Worm (Caenorhabditis elegans) whole organism, mixed stage, embryonic: ENCODE measurements around the gene T22B2.1.

Experiments used
- M03D4.4 ChIP-seq: sonication (generic microtip); optimal IDR thresholded peaks from 2 replicates; lab custom pipeline; 2017; ENCODE audit warnings: mild to moderate bottlenecking, missing genetic modification characterization, missing compliant biosample characterization
- bed-3 ChIP-seq: fragments of 200-800 bp; sonication (Bioruptor generic); optimal IDR thresholded peaks from 3 replicates; lab custom pipeline; 2018; ENCODE audit warnings: mild to moderate bottlenecking, missing genetic modification characterization, moderate library complexity, missing compliant biosample characterization
- blmp-1 ChIP-seq: fragments of 150-350 bp; optimal IDR thresholded peaks from 2 replicates; lab custom pipeline; 2014; ENCODE audit warnings: missing biosample characterization, missing genetic modification characterization
- ceh-39 ChIP-seq: fragments of 150-350 bp; optimal IDR thresholded peaks from 2 replicates; lab custom pipeline; 2014; ENCODE audit warnings: missing biosample characterization, missing genetic modification characterization
- ceh-43 ChIP-seq: fragments of 200-800 bp; sonication (Bioruptor generic); optimal IDR thresholded peaks from 2 replicates; lab custom pipeline; 2018; ENCODE audit warnings: mild to moderate bottlenecking, missing genetic modification characterization, moderate library complexity, missing compliant biosample characterization
- ces-1 ChIP-seq: fragments of 150-350 bp; optimal IDR thresholded peaks from 2 replicates; lab custom pipeline; 2014; ENCODE audit warnings: missing biosample characterization, missing genetic modification reagents, missing genetic modification characterization
- drap-1 ChIP-seq: fragments of 200-800 bp; sonication (Bioruptor generic); optimal IDR thresholded peaks from 3 replicates; lab custom pipeline; 2018; ENCODE audit warnings: mild to moderate bottlenecking, missing genetic modification characterization, missing compliant biosample characterization
- elt-1 ChIP-seq: sonication (generic microtip); optimal IDR thresholded peaks from 2 replicates; lab custom pipeline; 2017; ENCODE audit warnings: missing genetic modification characterization, mild to moderate bottlenecking, missing compliant biosample characterization, antibody characterized with exemption, moderate library complexity, borderline replicate concordance; ENCODE audit not compliant: insufficient read depth
- elt-3 ChIP-seq: fragments of 150-350 bp; optimal IDR thresholded peaks from 2 replicates; lab custom pipeline; 2014; ENCODE audit warnings: missing biosample characterization, missing genetic modification characterization
- flh-1 ChIP-seq: fragments of 200-800 bp; sonication (Bioruptor generic); optimal IDR thresholded peaks from 2 replicates; lab custom pipeline; 2018; ENCODE audit warnings: mild to moderate bottlenecking, missing genetic modification characterization, moderate library complexity, missing compliant biosample characterization
- ham-2 ChIP-seq: fragments of 200-800 bp; sonication (Bioruptor generic); optimal IDR thresholded peaks from 2 replicates; lab custom pipeline; 2018; ENCODE audit warnings: mild to moderate bottlenecking, missing genetic modification characterization, missing compliant biosample characterization
- hlh-1 ChIP-seq: fragments of 150-350 bp; optimal IDR thresholded peaks from 2 replicates; lab custom pipeline; 2014; ENCODE audit warnings: missing biosample characterization, missing genetic modification reagents, missing genetic modification characterization
- lin-13 ChIP-seq: fragments of 150-350 bp; optimal IDR thresholded peaks from 2 replicates; lab custom pipeline; 2014; ENCODE audit warnings: missing biosample characterization, missing genetic modification characterization
- lin-32 ChIP-seq: fragments of 200-800 bp; sonication (Bioruptor generic); optimal IDR thresholded peaks from 2 replicates; lab custom pipeline; 2018; ENCODE audit warnings: mild to moderate bottlenecking, missing genetic modification characterization, missing compliant biosample characterization
- lsy-2 ChIP-seq: fragments of 150-350 bp; optimal IDR thresholded peaks from 2 replicates; lab custom pipeline; 2014; ENCODE audit warnings: missing biosample characterization, missing genetic modification characterization
- mep-1 ChIP-seq: fragments of 150-350 bp; optimal IDR thresholded peaks from 2 replicates; lab custom pipeline; 2017; ENCODE audit warnings: missing biosample characterization, missing genetic modification reagents, missing genetic modification characterization, inconsistent platforms
- mls-2 ChIP-seq: sonication (generic microtip); optimal IDR thresholded peaks from 2 replicates; lab custom pipeline; 2016; ENCODE audit warnings: mild to moderate bottlenecking, missing genetic modification characterization, moderate library complexity, missing compliant biosample characterization
- nhr-12 ChIP-seq: fragments of 150-350 bp; optimal IDR thresholded peaks from 2 replicates; lab custom pipeline; 2014; ENCODE audit warnings: missing biosample characterization, missing genetic modification characterization
- nhr-2 ChIP-seq: fragments of 150-350 bp; optimal IDR thresholded peaks from 2 replicates; lab custom pipeline; 2014; ENCODE audit warnings: missing biosample characterization, missing genetic modification characterization
- nhr-237 ChIP-seq: fragments of 150-350 bp; optimal IDR thresholded peaks from 2 replicates; lab custom pipeline; 2014; ENCODE audit warnings: missing biosample characterization, missing genetic modification characterization
- nhr-28 ChIP-seq: fragments of 150-350 bp; optimal IDR thresholded peaks from 2 replicates; lab custom pipeline; 2014; ENCODE audit warnings: missing biosample characterization, missing genetic modification characterization
- nhr-76 ChIP-seq: sonication (generic microtip); optimal IDR thresholded peaks from 2 replicates; lab custom pipeline; 2017; ENCODE audit warnings: missing biosample characterization, missing genetic modification characterization
- pha-4 ChIP-seq: fragments of 150-350 bp; optimal IDR thresholded peaks from 2 replicates; lab custom pipeline; 2018; ENCODE audit warnings: missing biosample characterization, missing genetic modification reagents, missing genetic modification characterization
- sem-2 ChIP-seq: fragments of 200-800 bp; sonication (Bioruptor generic); optimal IDR thresholded peaks from 2 replicates; lab custom pipeline; 2018; ENCODE audit warnings: mild to moderate bottlenecking, missing genetic modification characterization, missing compliant biosample characterization
- snpc-4 ChIP-seq: fragments of 150-350 bp; optimal IDR thresholded peaks from 2 replicates; lab custom pipeline; 2014; ENCODE audit warnings: missing biosample characterization, missing genetic modification characterization
- sptf-1 ChIP-seq: sonication (generic microtip); optimal IDR thresholded peaks from 2 replicates; lab custom pipeline; 2017; ENCODE audit warnings: mild to moderate bottlenecking, missing genetic modification characterization, moderate library complexity, missing compliant biosample characterization
- tbx-8 ChIP-seq: fragments of 200-800 bp; sonication (Bioruptor generic); optimal IDR thresholded peaks from 2 replicates; lab custom pipeline; 2018; ENCODE audit warnings: mild to moderate bottlenecking, missing genetic modification characterization, moderate library complexity, missing compliant biosample characterization
- unc-39 ChIP-seq: fragments of 150-350 bp; optimal IDR thresholded peaks from 2 replicates; lab custom pipeline; 2014; ENCODE audit warnings: missing biosample characterization, missing genetic modification characterization
- unc-62 ChIP-seq: fragments of 150-350 bp; optimal IDR thresholded peaks from 2 replicates; lab custom pipeline; 2014; ENCODE audit warnings: missing biosample characterization, missing genetic modification reagents, missing genetic modification characterization
- zip-8 ChIP-seq: fragments of 150-350 bp; optimal IDR thresholded peaks from 2 replicates; lab custom pipeline; 2014; ENCODE audit warnings: missing biosample characterization, missing genetic modification characterization
- ztf-11 ChIP-seq: fragments of 150-350 bp; optimal IDR thresholded peaks from 2 replicates; lab custom pipeline; 2014; ENCODE audit warnings: missing biosample characterization, missing genetic modification characterization

Gene T22B2.1

ce11 chrX:3931350-3931749 is 5.5 kb downstream of the T22B2.1 start, which contains the start of gene adt-3:
TSS of gene adt-3 (plus strand) at chrX:3931650.
- TF ChIP-seq ces-1 (GFP tag; lab: Kevin White, UChicago) = no peak
- no peak for TF ChIP-seq zip-8
- TF ChIP-seq nhr-2 (tag; lab: Kevin White, UChicago) = no peak
- TF ChIP-seq ztf-11 = no peak
- TF ChIP-seq drap-1 (GFP tag; lab: Kevin White, UChicago) = no peak
- no peak for TF ChIP-seq elt-3 (tag; lab: Kevin White, UChicago)
- TF ChIP-seq unc-62 (GFP tag; lab: Kevin White, UChicago) = no peak
- no peak for TF ChIP-seq lin-32
- no peak for TF ChIP-seq ceh-39 (tag; lab: Kevin White, UChicago)
- TF ChIP-seq M03D4.4 (tag; lab: Kevin White, UChicago) = no peak
- TF ChIP-seq sptf-1 (tag; lab: Kevin White, UChicago) = no peak
- TF ChIP-seq snpc-4 (tag; lab: Kevin White, UChicago) = no peak
- no peak for TF ChIP-seq tbx-8 (GFP tag; lab: Kevin White, UChicago)
- TF ChIP-seq unc-39 (tag; lab: Kevin White, UChicago) = no peak
- no peak for TF ChIP-seq sem-2
- TF ChIP-seq hlh-1 = no peak
- TF ChIP-seq ham-2 (GFP tag; lab: Kevin White, UChicago) = no peak
- TF ChIP-seq nhr-76 (tag; lab: Kevin White, UChicago) = no peak
- no peak for TF ChIP-seq lsy-2 (tag; lab: Kevin White, UChicago)
- no peak for TF ChIP-seq bed-3

- TF ChIP-seq hlh-1 = no peak
- TF ChIP-seq, all 35 proteins: peak for 0
Observed at ce11 chrX:3932694-3933093, 6.8 kb downstream of the T22B2.1 start.

- TF ChIP-seq flh-1 (GFP tag; lab: Kevin White, UChicago) (no peak), lsy-2 (tag; lab: Kevin White, UChicago) (no peak), unc-39 (tag; lab: Kevin White, UChicago) (no peak)
Observed at ce11 chrX:3937483-3937882, 11.6 kb downstream of the T22B2.1 start.

- TF ChIP-seq nhr-12 (tag; lab: Kevin White, UChicago) (no peak), mls-2 (no peak), sptf-1 (tag; lab: Kevin White, UChicago) (no peak), unc-39 (tag; lab: Kevin White, UChicago) (no peak), lsy-2 (tag; lab: Kevin White, UChicago) (no peak), ztf-11 (no peak), tbx-8 (GFP tag; lab: Kevin White, UChicago) (no peak), lin-32 (no peak), M03D4.4 (tag; lab: Kevin White, UChicago) (no peak)
Observed at ce11 chrX:3937884-3938283, 12.0 kb downstream of the T22B2.1 start.

ce11 chrX:3938950-3939349 is 13.1 kb downstream of the T22B2.1 start, which contains the start of gene T19D2.3:
TSS of gene T19D2.3 (plus strand) at chrX:3939250.
- TF ChIP-seq elt-1 (tag; lab: Kevin White, UChicago) = no peak
- no peak for TF ChIP-seq drap-1 (GFP tag; lab: Kevin White, UChicago)
- TF ChIP-seq unc-39 (tag; lab: Kevin White, UChicago) = no peak
- no peak for TF ChIP-seq elt-3 (tag; lab: Kevin White, UChicago)
- no peak for TF ChIP-seq ces-1 (GFP tag; lab: Kevin White, UChicago)
- no peak for TF ChIP-seq blmp-1 (tag; lab: Kevin White, UChicago)
- no peak for TF ChIP-seq unc-62 (GFP tag; lab: Kevin White, UChicago)
- no peak for TF ChIP-seq nhr-28
- TF ChIP-seq pha-4 (tag; lab: Kevin White, UChicago) = no peak
- no peak for TF ChIP-seq nhr-2 (tag; lab: Kevin White, UChicago)
- no peak for TF ChIP-seq sem-2
- no peak for TF ChIP-seq nhr-237 (tag; lab: Kevin White, UChicago)
- TF ChIP-seq lin-13 = no peak
- no peak for TF ChIP-seq mep-1 (tag; lab: Kevin White, UChicago)
- TF ChIP-seq nhr-76 (tag; lab: Kevin White, UChicago) = no peak
- TF ChIP-seq ztf-11 = no peak
- TF ChIP-seq ceh-43 (GFP tag; lab: Kevin White, UChicago) = no peak
- no peak for TF ChIP-seq bed-3
- TF ChIP-seq M03D4.4 (tag; lab: Kevin White, UChicago) = no peak
- TF ChIP-seq, all 35 proteins: peak for 0
